Fruit fly (Drosophila melanogaster) whole organism, embryonic: ENCODE data around the gene Patj.

Source experiments
- Ada2b ChIP-seq: fragments of 200-800 bp; sonication (Bioruptor generic); IDR thresholded peaks from 2 replicates; pipeline ENCODE4 v1.3.6; 2022; ENCODE audit warnings: missing biosample characterization, missing genetic modification characterization
- Atf-2 ChIP-seq: fragments of 200-800 bp; sonication (Bioruptor generic); optimal IDR thresholded peaks from 2 replicates; lab custom pipeline; 2016; ENCODE audit warnings: missing biosample characterization, missing genetic modification characterization
- Atf3 ChIP-seq: fragments of 200-800 bp; sonication (Bioruptor generic); optimal IDR thresholded peaks from 3 replicates; lab custom pipeline; 2016; ENCODE audit warnings: missing biosample characterization, missing genetic modification characterization
- Atf6 ChIP-seq: fragments of 200-800 bp; sonication (Bioruptor generic); IDR thresholded peaks from 2 replicates; pipeline ENCODE4 v1.3.6; 2022; ENCODE audit warnings: missing biosample characterization, missing genetic modification characterization
- CG10543 ChIP-seq: fragments of 200-800 bp; sonication (Bioruptor generic); optimal IDR thresholded peaks from 3 replicates; lab custom pipeline; 2017; ENCODE audit warnings: missing biosample characterization, mild to moderate bottlenecking, missing genetic modification characterization, moderate library complexity
- CG10979 ChIP-seq: fragments of 200-800 bp; sonication (Bioruptor generic); optimal IDR thresholded peaks from 2 replicates; lab custom pipeline; 2018; ENCODE audit warnings: missing biosample characterization, mild to moderate bottlenecking, missing genetic modification characterization, moderate library complexity
- CG11085 ChIP-seq: fragments of 200-800 bp; sonication (Bioruptor generic); IDR thresholded peaks from 2 replicates; pipeline ENCODE4 v1.3.6; 2022; ENCODE audit warnings: missing biosample characterization, missing genetic modification characterization
- CG12155 ChIP-seq: fragments of 200-800 bp; sonication (Bioruptor generic); optimal IDR thresholded peaks from 3 replicates; lab custom pipeline; 2016; ENCODE audit warnings: missing biosample characterization, missing genetic modification characterization
- CG14014 ChIP-seq: fragments of 200-800 bp; sonication (Bioruptor generic); IDR thresholded peaks from 2 replicates; pipeline ENCODE4 v1.3.6; 2022; ENCODE audit warnings: missing biosample characterization, missing genetic modification characterization
- CG17359 ChIP-seq: fragments of 200-800 bp; sonication (Bioruptor generic); optimal IDR thresholded peaks from 3 replicates; lab custom pipeline; 2018; ENCODE audit warnings: missing biosample characterization, mild to moderate bottlenecking, missing genetic modification characterization, moderate library complexity
- CG17568 ChIP-seq: fragments of 200-800 bp; sonication (Bioruptor generic); optimal IDR thresholded peaks from 2 replicates; lab custom pipeline; 2018; ENCODE audit warnings: missing biosample characterization, mild to moderate bottlenecking, missing genetic modification characterization, moderate library complexity
- CG34376 ChIP-seq: fragments of 200-800 bp; sonication (Bioruptor generic); optimal IDR thresholded peaks from 2 replicates; lab custom pipeline; 2018; ENCODE audit warnings: missing biosample characterization, mild to moderate bottlenecking, missing genetic modification characterization
- CG4854 ChIP-seq: fragments of 200-800 bp; sonication (Bioruptor generic); optimal IDR thresholded peaks from 2 replicates; lab custom pipeline; 2016; ENCODE audit warnings: missing biosample characterization, missing genetic modification characterization, inconsistent platforms
- CG7987 ChIP-seq: fragments of 200-800 bp; sonication (Bioruptor generic); optimal IDR thresholded peaks from 2 replicates; lab custom pipeline; 2018; ENCODE audit warnings: missing biosample characterization, mild to moderate bottlenecking, missing genetic modification characterization, moderate library complexity
- CG8478 ChIP-seq: fragments of >200 bp; optimal IDR thresholded peaks from 2 replicates; lab custom pipeline; 2018
- CG8944 ChIP-seq: fragments of 200-800 bp; sonication (Bioruptor generic); optimal IDR thresholded peaks from 3 replicates; lab custom pipeline; 2016; ENCODE audit warnings: missing biosample characterization, missing genetic modification characterization
- CG9437 ChIP-seq: fragments of 200-800 bp; sonication (Bioruptor generic); optimal IDR thresholded peaks from 2 replicates; lab custom pipeline; 2018; ENCODE audit warnings: missing biosample characterization, mild to moderate bottlenecking, missing genetic modification characterization
- CG9727 ChIP-seq: fragments of 200-800 bp; sonication (Bioruptor generic); optimal IDR thresholded peaks from 3 replicates; lab custom pipeline; 2017; ENCODE audit warnings: missing biosample characterization, mild to moderate bottlenecking, missing genetic modification characterization
- CG9797 ChIP-seq: fragments of 200-800 bp; sonication (Bioruptor generic); optimal IDR thresholded peaks from 3 replicates; lab custom pipeline; 2018; ENCODE audit warnings: missing biosample characterization, mild to moderate bottlenecking, missing genetic modification characterization
- Gsc ChIP-seq: fragments of 200-800 bp; sonication (Bioruptor generic); IDR thresholded peaks from 2 replicates; pipeline ENCODE4 v1.3.6; 2022; ENCODE audit warnings: missing biosample characterization, missing genetic modification characterization
- H2.0 ChIP-seq: fragments of 200-800 bp; sonication (Bioruptor generic); IDR thresholded peaks from 2 replicates; pipeline ENCODE4 v1.3.6; 2022; ENCODE audit warnings: missing biosample characterization, missing genetic modification characterization
- HHEX ChIP-seq: fragments of 200-800 bp; sonication (Bioruptor generic); optimal IDR thresholded peaks from 3 replicates; lab custom pipeline; 2017; ENCODE audit warnings: missing biosample characterization, mild to moderate bottlenecking, missing genetic modification characterization, missing genetic modification reagents
- Hand ChIP-seq: fragments of 200-800 bp; sonication (Bioruptor generic); optimal IDR thresholded peaks from 2 replicates; lab custom pipeline; 2017; ENCODE audit warnings: mild to moderate bottlenecking, missing biosample characterization, missing genetic modification reagents, missing genetic modification characterization
- Hmr ChIP-seq: fragments of 200-800 bp; sonication (Bioruptor generic); optimal IDR thresholded peaks from 3 replicates; lab custom pipeline; 2017; ENCODE audit warnings: mild to moderate bottlenecking, missing biosample characterization, missing genetic modification reagents, missing genetic modification characterization
- Hmx ChIP-seq: fragments of 200-800 bp; sonication (Bioruptor generic); optimal IDR thresholded peaks from 2 replicates; lab custom pipeline; 2016; ENCODE audit warnings: missing biosample characterization, missing genetic modification characterization
- NC2α ChIP-seq: fragments of 200-800 bp; sonication (Bioruptor generic); optimal IDR thresholded peaks from 2 replicates; lab custom pipeline; 2016; ENCODE audit warnings: missing biosample characterization, missing genetic modification characterization
- Neu2 ChIP-seq: fragments of 200-800 bp; sonication (Bioruptor generic); optimal IDR thresholded peaks from 3 replicates; lab custom pipeline; 2016; ENCODE audit warnings: missing biosample characterization, missing genetic modification characterization, borderline replicate concordance
- Nf-YA ChIP-seq: fragments of 200-800 bp; sonication (Bioruptor generic); IDR thresholded peaks from 2 replicates; pipeline ENCODE4 v1.3.6; 2022; ENCODE audit warnings: missing biosample characterization, missing genetic modification characterization
- Nf-YC ChIP-seq: fragments of 200-800 bp; optimal IDR thresholded peaks from 3 replicates; lab custom pipeline; 2019; ENCODE audit warnings: missing biosample characterization, mild to moderate bottlenecking, missing genetic modification characterization, moderate library complexity
- Ptx1 ChIP-seq: fragments of 200-800 bp; sonication (Bioruptor generic); IDR thresholded peaks from 2 replicates; pipeline ENCODE4 v1.3.6; 2022; ENCODE audit warnings: missing biosample characterization, missing genetic modification characterization
- Rx ChIP-seq: fragments of 200-800 bp; sonication (Bioruptor generic); IDR thresholded peaks from 2 replicates; pipeline ENCODE4 v1.3.6; 2022; ENCODE audit warnings: missing biosample characterization, missing genetic modification characterization
- Stat92E ChIP-seq, 3 experiments: fragments of >200 bp in 2 of 3; fragments of 200-800 bp in 1 of 3; sonication (Bioruptor generic) in 1 of 3; optimal IDR thresholded peaks; 2 replicates each; lab custom pipeline; 2017 to 2019; ENCODE audit warnings: missing biosample characterization in 3 of 3, missing genetic modification characterization in 3 of 3, mild to moderate bottlenecking in 1 of 3, moderate library complexity in 1 of 3
- Taf1 ChIP-seq: fragments of 200-800 bp; sonication (Bioruptor generic); IDR thresholded peaks from 2 replicates; pipeline ENCODE4 v1.3.6; 2022; ENCODE audit warnings: missing biosample characterization, missing genetic modification characterization
- Usf ChIP-seq: fragments of 200-800 bp; sonication (Bioruptor generic); optimal IDR thresholded peaks from 2 replicates; lab custom pipeline; 2017; ENCODE audit warnings: missing genotype, missing biosample characterization, missing genetic modification characterization
- bab2 ChIP-seq: fragments of 200-800 bp; sonication (Bioruptor generic); optimal IDR thresholded peaks from 2 replicates; lab custom pipeline; 2016; ENCODE audit warnings: missing biosample characterization, missing genetic modification characterization
- bigmax ChIP-seq: fragments of 200-800 bp; sonication (Bioruptor generic); optimal IDR thresholded peaks from 2 replicates; lab custom pipeline; 2018; ENCODE audit warnings: missing biosample characterization, mild to moderate bottlenecking, missing genetic modification characterization
- btn ChIP-seq: fragments of 200-800 bp; sonication (Bioruptor generic); optimal IDR thresholded peaks from 2 replicates; lab custom pipeline; 2016; ENCODE audit warnings: missing biosample characterization, missing genetic modification characterization
- cad ChIP-seq: fragments of >200 bp; optimal IDR thresholded peaks from 2 replicates; lab custom pipeline; 2017; ENCODE audit warnings: missing biosample characterization, missing genetic modification characterization
- chif ChIP-seq, 2 experiments: fragments of 200-800 bp; sonication (Bioruptor generic); optimal IDR thresholded peaks; 3 replicates each; lab custom pipeline; 2016; ENCODE audit warnings: missing biosample characterization in 2 of 2, missing genetic modification characterization in 2 of 2
- crc ChIP-seq: fragments of 200-800 bp; sonication (Bioruptor generic); optimal IDR thresholded peaks from 2 replicates; lab custom pipeline; 2016; ENCODE audit warnings: missing biosample characterization, missing genetic modification characterization
- esg ChIP-seq: fragments of 200-800 bp; sonication (Bioruptor generic); conservative IDR thresholded peaks from 2 replicates; pipeline ENCODE4 v1.3.6; 2022; ENCODE audit warnings: missing biosample characterization, missing genetic modification characterization
- ewg ChIP-seq: fragments of 200-800 bp; sonication (Bioruptor generic); optimal IDR thresholded peaks from 3 replicates; lab custom pipeline; 2017; ENCODE audit warnings: mild to moderate bottlenecking, missing biosample characterization, missing genetic modification reagents, missing genetic modification characterization
- fd102C ChIP-seq: fragments of 200-800 bp; sonication (Bioruptor generic); optimal IDR thresholded peaks from 2 replicates; lab custom pipeline; 2018; ENCODE audit warnings: missing biosample characterization, mild to moderate bottlenecking, missing genetic modification characterization, moderate library complexity
- lola ChIP-seq, 3 experiments: fragments of >200 bp in 2 of 3; fragments of 200-800 bp in 1 of 3; sonication (Bioruptor generic) in 1 of 3; optimal IDR thresholded peaks; 2 replicates each; lab custom pipeline; 2017 to 2019; ENCODE audit warnings: missing biosample characterization in 3 of 3, missing genetic modification characterization in 3 of 3, mild to moderate bottlenecking in 1 of 3, moderate library complexity in 1 of 3
- nerfin-2 ChIP-seq: fragments of 200-800 bp; sonication (Bioruptor generic); IDR thresholded peaks from 2 replicates; pipeline ENCODE4 v1.3.6; 2022; ENCODE audit warnings: missing biosample characterization, missing genetic modification characterization; ENCODE audit not compliant: partially characterized antibody
- nmo ChIP-seq: fragments of 200-800 bp; sonication (Bioruptor generic); optimal IDR thresholded peaks from 2 replicates; lab custom pipeline; 2018; ENCODE audit warnings: missing biosample characterization, mild to moderate bottlenecking, missing genetic modification characterization, moderate library complexity
- pum ChIP-seq: fragments of 200-800 bp; sonication (Bioruptor generic); optimal IDR thresholded peaks from 2 replicates; lab custom pipeline; 2016; ENCODE audit warnings: missing biosample characterization, missing genetic modification characterization
- scrt ChIP-seq: fragments of 200-800 bp; sonication (Bioruptor generic); optimal IDR thresholded peaks from 2 replicates; lab custom pipeline; 2018; ENCODE audit warnings: missing biosample characterization, mild to moderate bottlenecking, missing genetic modification characterization, moderate library complexity
- sim ChIP-seq: fragments of 200-800 bp; sonication (Bioruptor generic); IDR thresholded peaks from 2 replicates; pipeline ENCODE4 v1.3.6; 2022; ENCODE audit warnings: missing biosample characterization, missing genetic modification characterization
- sna ChIP-seq: fragments of 200-800 bp; sonication (Bioruptor generic); IDR thresholded peaks from 2 replicates; pipeline ENCODE4 v1.3.6; 2022; ENCODE audit warnings: missing biosample characterization, missing genetic modification characterization; ENCODE audit not compliant: partially characterized antibody
- ttk ChIP-seq: fragments of 200-800 bp; sonication (Bioruptor generic); IDR thresholded peaks from 2 replicates; pipeline ENCODE4 v2.1.2; 2022; ENCODE audit warnings: missing biosample characterization, missing genetic modification characterization

Gene Patj

DNA sequence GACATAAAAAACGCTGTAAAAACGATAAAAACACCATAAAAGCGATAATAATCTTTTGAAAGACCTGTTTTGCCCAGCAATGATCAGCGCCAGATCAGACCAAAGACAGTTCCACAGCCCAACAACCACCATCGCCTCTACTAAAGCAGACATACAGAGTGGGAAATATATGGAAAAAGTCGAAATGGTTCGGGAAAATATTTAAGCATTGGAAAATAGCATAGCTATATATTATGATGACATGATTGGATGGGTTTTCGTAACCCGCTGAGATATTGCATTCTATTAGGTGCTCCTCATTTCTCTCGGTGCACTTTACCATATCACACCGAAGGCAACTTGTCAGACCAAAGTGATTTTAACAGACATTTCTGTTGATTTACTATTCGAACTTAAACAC lies 10.0 kb downstream of the Patj start (continued):
- peak; percentile 64 for TF ChIP-seq NC2α
- peak; percentile 79 for TF ChIP-seq sim (GFP tag; lab: Robert Waterston, UW)
- TF ChIP-seq bigmax (GFP tag; lab: Kevin White, UChicago): peak; percentile 2
- peak; percentile 78 for TF ChIP-seq Gsc (GFP tag; lab: Robert Waterston, UW)
- peak; percentile 81 for TF ChIP-seq btn (GFP tag; lab: Kevin White, UChicago)
- TF ChIP-seq Taf1: peak; percentile 79
- TF ChIP-seq pum: peak; percentile 86
- TF ChIP-seq CG9797 (GFP tag; lab: Kevin White, UChicago): peak; percentile 1
- TF ChIP-seq CG7987 (GFP tag; lab: Kevin White, UChicago): peak; percentile 81
- TF ChIP-seq ewg (GFP tag; lab: Kevin White, UChicago): peak; percentile 71
- TF ChIP-seq Atf3 (GFP tag; lab: Kevin White, UChicago): peak; percentile 84
- TF ChIP-seq CG12155 (GFP tag; lab: Kevin White, UChicago): peak; percentile 78
- TF ChIP-seq crc (GFP tag; lab: Kevin White, UChicago): peak; percentile 82
- TF ChIP-seq bab2 (GFP tag; lab: Kevin White, UChicago): peak; percentile 90
- TF ChIP-seq esg (GFP tag; lab: Robert Waterston, UW): peak; percentile 94
- TF ChIP-seq Usf (GFP tag; lab: Kevin White, UChicago): peak; percentile 29
- peak; percentile 95 for TF ChIP-seq Atf6
- TF ChIP-seq CG10979 (tag; lab: Kevin White, UChicago): peak; percentile 83
- peak in 1 of 3 experiments; percentile 64 for TF ChIP-seq lola (GFP tag; optimal IDR thresholded peaks at IDR 0.05; lab: Kevin White, UChicago)
- no peak for TF ChIP-seq sna (GFP tag; lab: Robert Waterston, UW)
- no peak for TF ChIP-seq nerfin-2 (GFP tag; lab: Robert Waterston, UW)
- TF ChIP-seq chif (GFP tag; optimal IDR thresholded peaks at IDR 0.05; lab: Kevin White, UChicago): peak; percentile 84 to 91
- no peak for TF ChIP-seq CG8478 (lab: Kevin White, UChicago)
- peak; percentile 91 for TF ChIP-seq CG17359 (tag; lab: Kevin White, UChicago)
- no peak for TF ChIP-seq Hmx (GFP tag; lab: Kevin White, UChicago)
- TF ChIP-seq Neu2 (GFP tag; lab: Kevin White, UChicago): no peak
- TF ChIP-seq Nf-YA (GFP tag; lab: Robert Waterston, UW): peak; percentile 83
- peak; percentile 47 for TF ChIP-seq Hand (GFP tag; lab: Kevin White, UChicago)
- peak; percentile 94 for TF ChIP-seq Ada2b (GFP tag; lab: Robert Waterston, UW)
- TF ChIP-seq Stat92E (GFP tag; optimal IDR thresholded peaks at IDR 0.05; lab: Kevin White, UChicago): no peak
- TF ChIP-seq fd102C (GFP tag; lab: Kevin White, UChicago): peak; percentile 33
- TF ChIP-seq nmo (GFP tag; lab: Kevin White, UChicago): peak; percentile 86
- TF ChIP-seq CG8944 (GFP tag; lab: Kevin White, UChicago): peak; percentile 83
- peak; percentile 88 for TF ChIP-seq HHEX (GFP tag; lab: Kevin White, UChicago)
- TF ChIP-seq CG10543 (GFP tag; lab: Kevin White, UChicago): peak; percentile 19
- peak; percentile 67 for TF ChIP-seq CG9437 (GFP tag; lab: Kevin White, UChicago)
- peak; percentile 59 for TF ChIP-seq Nf-YC (tag; lab: Kevin White, UChicago)
- peak; percentile 56 for TF ChIP-seq CG34376
- TF ChIP-seq Atf-2 (GFP tag; lab: Kevin White, UChicago): peak; percentile 71
- TF ChIP-seq Rx (GFP tag; lab: Robert Waterston, UW): peak; percentile 87
- no peak for TF ChIP-seq scrt
- TF ChIP-seq cad (GFP tag; lab: Kevin White, UChicago): no peak
- peak; percentile 92 for TF ChIP-seq H2.0 (GFP tag; lab: Robert Waterston, UW)
- TF ChIP-seq ttk (GFP tag; lab: Robert Waterston, UW): peak; percentile 89
- peak; percentile 82 for TF ChIP-seq CG9727 (GFP tag; lab: Kevin White, UChicago)
- peak; percentile 95 for TF ChIP-seq CG14014
- peak; percentile 86 for TF ChIP-seq CG11085 (GFP tag; lab: Robert Waterston, UW)
- TF ChIP-seq CG4854: peak; percentile 81
- TF ChIP-seq Ptx1 (GFP tag; lab: Robert Waterston, UW): peak; percentile 94
- no peak for TF ChIP-seq CG17568 (GFP tag; lab: Kevin White, UChicago)
- peak; percentile 87 for TF ChIP-seq Hmr (GFP tag; lab: Kevin White, UChicago)
